Fruit fly (Drosophila melanogaster): ENCODE measurements around the gene comm2.

Gene comm2

DNA sequence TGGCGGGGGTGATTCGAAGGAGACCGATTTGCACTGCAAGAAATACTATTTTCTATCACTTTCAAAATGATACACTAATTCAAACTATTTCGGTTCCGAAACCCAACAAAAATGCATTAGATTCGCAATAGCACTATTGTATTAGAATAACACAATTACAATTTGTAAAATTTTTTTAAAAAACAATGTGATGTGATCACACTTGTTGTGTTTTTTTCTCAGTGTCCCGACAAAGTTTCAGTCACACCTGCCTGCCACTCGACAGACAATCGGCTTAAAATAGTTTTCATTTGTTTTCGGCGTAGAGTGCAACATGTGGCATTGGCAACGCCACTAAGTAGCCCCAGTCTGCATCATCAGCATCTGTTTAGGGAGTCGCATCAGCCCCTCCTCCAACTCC lies 24.5 kb downstream of the comm2 start (continued):
- TF ChIP-seq HLH3B (GFP tag; IDR thresholded peaks at IDR 0.05), result peak; percentile 38; the same call in 1 of the 2 replicates
- 0 out of 2 replicates have a peak, but pooled peaks have one; percentile 22 for TF ChIP-seq onecut (GFP tag; IDR thresholded peaks at IDR 0.05)
- no peak for TF ChIP-seq zfh2 (GFP tag; optimal IDR thresholded peaks at IDR 0.05)
- TF ChIP-seq CG16815 (GFP tag; optimal IDR thresholded peaks at IDR 0.05), result peak; percentile 82
- no peak for TF ChIP-seq Neu2 (GFP tag; optimal IDR thresholded peaks at IDR 0.05; ENCODE audit: borderline replicate concordance)
- TF ChIP-seq Atf-2 (GFP tag; optimal IDR thresholded peaks at IDR 0.05), result peak; percentile 54
- TF ChIP-seq pb (GFP tag; optimal IDR thresholded peaks at IDR 0.05), result no peak
- peak; percentile 67 for TF ChIP-seq CG8924 (tag; optimal IDR thresholded peaks at IDR 0.05)
- TF ChIP-seq CG16813 (GFP tag; IDR thresholded peaks at IDR 0.05; ENCODE audit: partially characterized antibody), result no peak
- peak; percentile 61 for TF ChIP-seq CG1233 (GFP tag; optimal IDR thresholded peaks at IDR 0.05)
- TF ChIP-seq Mad (GFP tag; optimal IDR thresholded peaks at IDR 0.05), result peak; percentile 41
- TF ChIP-seq CG2678 (tag; optimal IDR thresholded peaks at IDR 0.05), result peak; percentile 68
- TF ChIP-seq Mrtf (GFP tag; IDR thresholded peaks at IDR 0.05), result no peak
- TF ChIP-seq croc (GFP tag; conservative IDR thresholded peaks at IDR 0.05), result peak; percentile 72
- peak; percentile 54 for TF ChIP-seq Abd-B (GFP tag; optimal IDR thresholded peaks at IDR 0.05)
- TF ChIP-seq Nf-YB (GFP tag; optimal IDR thresholded peaks at IDR 0.05), result peak; percentile 45
- peak; percentile 53 for TF ChIP-seq tup (GFP tag; optimal IDR thresholded peaks at IDR 0.05)
- TF ChIP-seq dan (GFP tag; IDR thresholded peaks at IDR 0.05), result peak; percentile 54; the same call in 1 of the 2 replicates
- peak; percentile 4 for TF ChIP-seq Bteb2 (GFP tag; optimal IDR thresholded peaks at IDR 0.05)
- TF ChIP-seq peb (GFP tag; IDR thresholded peaks at IDR 0.05), result 0 out of 2 replicates have a peak, but pooled peaks have one; percentile 35
- no peak for TF ChIP-seq tll (GFP tag; optimal IDR thresholded peaks at IDR 0.05)
- TF ChIP-seq CG34224 (GFP tag; IDR thresholded peaks at IDR 0.05; ENCODE audit: partially characterized antibody), result no peak
- TF ChIP-seq Spps (tag; optimal IDR thresholded peaks at IDR 0.05), result peak; percentile 86
- peak; percentile 66 for TF ChIP-seq da (GFP tag; optimal IDR thresholded peaks at IDR 0.05)
- TF ChIP-seq Xrp1 (GFP tag; IDR thresholded peaks at IDR 0.05), result peak; percentile 92
- TF ChIP-seq Side (GFP tag; optimal IDR thresholded peaks at IDR 0.05), result peak; percentile 45
- peak; percentile 82 for TF ChIP-seq CG31441 (GFP tag; IDR thresholded peaks at IDR 0.05)
- TF ChIP-seq CG6654 (GFP tag; optimal IDR thresholded peaks at IDR 0.05), result peak; percentile 46
- TF ChIP-seq CG15601 (tag; optimal IDR thresholded peaks at IDR 0.05), result peak; percentile 81
- no peak for TF ChIP-seq kni (GFP tag; optimal IDR thresholded peaks at IDR 0.05)
- peak; percentile 44 for TF ChIP-seq CG11723 (GFP tag; optimal IDR thresholded peaks at IDR 0.05)
- TF ChIP-seq CG18262 (tag; optimal IDR thresholded peaks at IDR 0.05), result peak; percentile 91
- TF ChIP-seq zen (tag; optimal IDR thresholded peaks at IDR 0.05), result peak; percentile 82
- TF ChIP-seq gem (tag; optimal IDR thresholded peaks at IDR 0.05), result peak; percentile 87
- no peak for TF ChIP-seq HmgZ (tag; optimal IDR thresholded peaks at IDR 0.05)
- TF ChIP-seq CG6813 (GFP tag; optimal IDR thresholded peaks at IDR 0.05), result peak; percentile 49
- TF ChIP-seq CG10959 (GFP tag; IDR thresholded peaks at IDR 0.05), result peak; percentile 85
- TF ChIP-seq CG7556 (GFP tag; optimal IDR thresholded peaks at IDR 0.05), result peak; percentile 65
- TF ChIP-seq Pdp1 (GFP tag; optimal IDR thresholded peaks at IDR 0.05), result peak; percentile 59 to 71
- TF ChIP-seq CG33557 (GFP tag; optimal IDR thresholded peaks at IDR 0.05), result peak; percentile 83
- peak; percentile 73 for TF ChIP-seq CG4404 (GFP tag; IDR thresholded peaks at IDR 0.05)
- peak; percentile 65 for TF ChIP-seq gcm (GFP tag; optimal IDR thresholded peaks at IDR 0.05)
- TF ChIP-seq slp2 (GFP tag; optimal IDR thresholded peaks at IDR 0.05), result peak; percentile 53
- peak; percentile 66 for TF ChIP-seq CG1529 (GFP tag; optimal IDR thresholded peaks at IDR 0.05)
- TF ChIP-seq NFAT (GFP tag; IDR thresholded peaks at IDR 0.05), result no peak
- TF ChIP-seq CG7372 (GFP tag; IDR thresholded peaks at IDR 0.05), result 0 out of 2 replicates have a peak, but pooled peaks have one; percentile 21
- peak; percentile 57 for TF ChIP-seq CG10462 (GFP tag; optimal IDR thresholded peaks at IDR 0.05)
- TF ChIP-seq lov (optimal IDR thresholded peaks at IDR 0.05), result no peak
- no peak for TF ChIP-seq lov (GFP tag; IDR thresholded peaks at IDR 0.05)
- peak; percentile 50; the same call in 1 of the 2 replicates for TF ChIP-seq CG32772 (GFP tag; IDR thresholded peaks at IDR 0.05)
